Comparison of ENCODE assay signal across 2 fruit fly cellular contexts in genomic region chr3L:9377198-9378035, dm6.
A peak's percentile ranks its signal among the peaks of the same experiment; 100 is the strongest.
TF ChIP-seq lines count a peak whose summit lies in the region.

Gene Hsp26 (minus strand): TSS chr3L:9377427.

TF ChIP-seq in whole organism, embryonic, 481 proteins besides CTCF, POLR2A, EP300 and RAD21 (continued from another document and continues in another):
- TF ChIP-seq CG2116 (GFP tag; optimal IDR thresholded peaks at IDR 0.05; lab: Kevin White, UChicago) = peak; percentile 54
- peak; percentile 83 for TF ChIP-seq bab2 (GFP tag; optimal IDR thresholded peaks at IDR 0.05; lab: Kevin White, UChicago)
- no peak for TF ChIP-seq ftz-f1 (GFP tag; optimal IDR thresholded peaks at IDR 0.05; lab: Kevin White, UChicago)
- TF ChIP-seq CG9932 (GFP tag; IDR thresholded peaks at IDR 0.05; lab: Robert Waterston, UW) = peak; percentile 61
- TF ChIP-seq chif (GFP tag; optimal IDR thresholded peaks at IDR 0.05; lab: Kevin White, UChicago) = peak; percentile 81 to 82
- peak; percentile 54 for TF ChIP-seq CG15514 (GFP tag; optimal IDR thresholded peaks at IDR 0.05; lab: Kevin White, UChicago)
- no peak for TF ChIP-seq usp (GFP tag; optimal IDR thresholded peaks at IDR 0.05; lab: Kevin White, UChicago)
- no peak for TF ChIP-seq hth (optimal IDR thresholded peaks at IDR 0.05; lab: Kevin White, UChicago)
- peak; percentile 34 for TF ChIP-seq CG8359 (GFP tag; optimal IDR thresholded peaks at IDR 0.05; lab: Kevin White, UChicago; ENCODE audit: borderline replicate concordance)
- peak; percentile 89 for TF ChIP-seq HLH3B (GFP tag; IDR thresholded peaks at IDR 0.05; lab: Robert Waterston, UW)
- peak; percentile 77 for TF ChIP-seq CG13296 (GFP tag; optimal IDR thresholded peaks at IDR 0.05; lab: Kevin White, UChicago)
- TF ChIP-seq croc (GFP tag; conservative IDR thresholded peaks at IDR 0.05; lab: Robert Waterston, UW) = peak; percentile 55; the same call in 2 of the 3 replicates
- peak; percentile 84 for TF ChIP-seq CG17568 (GFP tag; optimal IDR thresholded peaks at IDR 0.05; lab: Kevin White, UChicago)
- no peak for TF ChIP-seq gfzf (GFP tag; optimal IDR thresholded peaks at IDR 0.05; lab: Kevin White, UChicago)
- no peak for TF ChIP-seq hb (GFP tag; IDR thresholded peaks at IDR 0.05; lab: Robert Waterston, UW; ENCODE audit: partially characterized antibody)
- TF ChIP-seq CG31224 (GFP tag; IDR thresholded peaks at IDR 0.05; lab: Robert Waterston, UW) = peak; percentile 68
- peak; percentile 42 for TF ChIP-seq ERR (GFP tag; optimal IDR thresholded peaks at IDR 0.05; lab: Kevin White, UChicago)
- TF ChIP-seq CG6765 (GFP tag; optimal IDR thresholded peaks at IDR 0.05; lab: Kevin White, UChicago) = peak; percentile 74
- peak; percentile 87 for TF ChIP-seq CG13624 (GFP tag; optimal IDR thresholded peaks at IDR 0.05; lab: Kevin White, UChicago)
- peak; percentile 85 for TF ChIP-seq mam (GFP tag; optimal IDR thresholded peaks at IDR 0.05; lab: Kevin White, UChicago)
- peak; percentile 58 for TF ChIP-seq Dad (GFP tag; optimal IDR thresholded peaks at IDR 0.05; lab: Kevin White, UChicago)
- TF ChIP-seq CG15011 (GFP tag; optimal IDR thresholded peaks at IDR 0.05; lab: Kevin White, UChicago) = peak; percentile 11
- peak; percentile 87 for TF ChIP-seq CG8388 (GFP tag; optimal IDR thresholded peaks at IDR 0.05; lab: Kevin White, UChicago)
- no peak for TF ChIP-seq CG10565 (GFP tag; optimal IDR thresholded peaks at IDR 0.05; lab: Kevin White, UChicago)
- peak; percentile 85 for TF ChIP-seq CG17385 (GFP tag; optimal IDR thresholded peaks at IDR 0.05; lab: Kevin White, UChicago)
- no peak for TF ChIP-seq hbn (GFP tag; IDR thresholded peaks at IDR 0.05; lab: Robert Waterston, UW; ENCODE audit: partially characterized antibody)
- TF ChIP-seq gce (GFP tag; IDR thresholded peaks at IDR 0.05; lab: Robert Waterston, UW) = peak; percentile 83; the same call in 2 of the 3 replicates
- peak; percentile 90 for TF ChIP-seq lbe (GFP tag; optimal IDR thresholded peaks at IDR 0.05; lab: Kevin White, UChicago)
- TF ChIP-seq CG6175 (GFP tag; IDR thresholded peaks at IDR 0.05; lab: Robert Waterston, UW) = no peak
- TF ChIP-seq gcm (GFP tag; optimal IDR thresholded peaks at IDR 0.05; lab: Kevin White, UChicago) = peak; percentile 87
- TF ChIP-seq C15 (GFP tag; IDR thresholded peaks at IDR 0.05; lab: Robert Waterston, UW) = peak; percentile 54; the same call in 1 of the 3 replicates
- TF ChIP-seq Tbp (GFP tag; optimal IDR thresholded peaks at IDR 0.05; lab: Kevin White, UChicago) = no peak
- TF ChIP-seq CG1647 (GFP tag; optimal IDR thresholded peaks at IDR 0.05; lab: Kevin White, UChicago) = peak; percentile 58
- peak; percentile 3 for TF ChIP-seq MESR4 (GFP tag; optimal IDR thresholded peaks at IDR 0.05; lab: Kevin White, UChicago)
- peak; percentile 63 for TF ChIP-seq p53 (GFP tag; optimal IDR thresholded peaks at IDR 0.05; lab: Kevin White, UChicago)
- peak; percentile 63; the same call in 2 of the 3 replicates for TF ChIP-seq CG2889 (GFP tag; IDR thresholded peaks at IDR 0.05; lab: Robert Waterston, UW)
- TF ChIP-seq Bteb2 (GFP tag; optimal IDR thresholded peaks at IDR 0.05; lab: Kevin White, UChicago) = peak; percentile 83
- no peak for TF ChIP-seq pros (GFP tag; optimal IDR thresholded peaks at IDR 0.05; lab: Kevin White, UChicago)
- TF ChIP-seq peb (GFP tag; IDR thresholded peaks at IDR 0.05; lab: Robert Waterston, UW) = peak; percentile 72
- TF ChIP-seq CG18599 (GFP tag; optimal IDR thresholded peaks at IDR 0.05; lab: Kevin White, UChicago) = peak; percentile 84
- peak; percentile 86 for TF ChIP-seq E2f1 (GFP tag; IDR thresholded peaks at IDR 0.05; lab: Robert Waterston, UW)
- peak; percentile 69 for TF ChIP-seq ind (GFP tag; optimal IDR thresholded peaks at IDR 0.05; lab: Kevin White, UChicago)
- peak; percentile 83 for TF ChIP-seq pho (GFP tag; optimal IDR thresholded peaks at IDR 0.05; lab: Kevin White, UChicago)
- peak; percentile 81 for TF ChIP-seq kay (GFP tag; optimal IDR thresholded peaks at IDR 0.05; lab: Kevin White, UChicago)
- TF ChIP-seq CG10366 (GFP tag; IDR thresholded peaks at IDR 0.05; lab: Robert Waterston, UW) = peak; percentile 87
- TF ChIP-seq CG12659 (GFP tag; optimal IDR thresholded peaks at IDR 0.05; lab: Kevin White, UChicago) = peak; percentile 86
- TF ChIP-seq ham (GFP tag; IDR thresholded peaks at IDR 0.05; lab: Robert Waterston, UW) = no peak
- no peak for TF ChIP-seq HmgD (GFP tag; optimal IDR thresholded peaks at IDR 0.05; lab: Kevin White, UChicago)
- peak; percentile 37; the same call in 1 of the 3 replicates for TF ChIP-seq CG34224 (GFP tag; IDR thresholded peaks at IDR 0.05; lab: Robert Waterston, UW; ENCODE audit: partially characterized antibody)
- TF ChIP-seq fd3F (GFP tag; optimal IDR thresholded peaks at IDR 0.05; lab: Kevin White, UChicago) = peak; percentile 67
- TF ChIP-seq Bgb (GFP tag; IDR thresholded peaks at IDR 0.05; lab: Robert Waterston, UW; ENCODE audit: partially characterized antibody) = no peak; the same call in 1 of the 2 replicates
- TF ChIP-seq CG33557 (GFP tag; optimal IDR thresholded peaks at IDR 0.05; lab: Kevin White, UChicago) = peak; percentile 21
- no peak for TF ChIP-seq Dfd (GFP tag; optimal IDR thresholded peaks at IDR 0.05; lab: Kevin White, UChicago)
- TF ChIP-seq Sry-β (GFP tag; optimal IDR thresholded peaks at IDR 0.05; lab: Kevin White, UChicago) = no peak
- no peak for TF ChIP-seq CG14860 (GFP tag; IDR thresholded peaks at IDR 0.05; lab: Robert Waterston, UW; ENCODE audit: partially characterized antibody)
- TF ChIP-seq Mes4 (GFP tag; optimal IDR thresholded peaks at IDR 0.05; lab: Kevin White, UChicago) = peak; percentile 88
- peak; percentile 64 for TF ChIP-seq psq (GFP tag; optimal IDR thresholded peaks at IDR 0.05; lab: Kevin White, UChicago)
- TF ChIP-seq rib (GFP tag; IDR thresholded peaks at IDR 0.05; lab: Robert Waterston, UW) = peak; percentile 75
- TF ChIP-seq CG13123 (GFP tag; optimal IDR thresholded peaks at IDR 0.05; lab: Kevin White, UChicago) = peak; percentile 64
- peak; percentile 22; the same call in 1 of the 2 replicates for TF ChIP-seq CG8765 (GFP tag; IDR thresholded peaks at IDR 0.05; lab: Robert Waterston, UW)
- TF ChIP-seq ab (GFP tag; optimal IDR thresholded peaks at IDR 0.05; lab: Kevin White, UChicago) = no peak
- TF ChIP-seq CG8944 (GFP tag; optimal IDR thresholded peaks at IDR 0.05; lab: Kevin White, UChicago) = peak; percentile 82
- TF ChIP-seq MTF-1 (GFP tag; optimal IDR thresholded peaks at IDR 0.05; lab: Kevin White, UChicago; ENCODE audit: borderline replicate concordance) = peak; percentile 52
- TF ChIP-seq Hr39 (optimal IDR thresholded peaks at IDR 0.05; lab: Kevin White, UChicago) = no peak

TF ChIP-seq in whole organism, prepupa, 60 proteins besides CTCF, POLR2A, EP300 and RAD21 (continued from another document):
- TF ChIP-seq CG7368 (GFP tag; optimal IDR thresholded peaks at IDR 0.05; lab: Kevin White, UChicago) (peak; percentile 84), Sox102F (GFP tag; optimal IDR thresholded peaks at IDR 0.05; lab: Kevin White, UChicago) (peak; percentile 94), Eip93F (GFP tag; optimal IDR thresholded peaks at IDR 0.05; lab: Kevin White, UChicago) (peak; percentile 70), Blimp-1 (GFP tag; optimal IDR thresholded peaks at IDR 0.05; lab: Kevin White, UChicago) (peak; percentile 51), eg (GFP tag; IDR thresholded peaks at IDR 0.05; lab: Robert Waterston, UW) (peak; percentile 95), dac (GFP tag; optimal IDR thresholded peaks at IDR 0.05; lab: Kevin White, UChicago) (peak; percentile 55), CG9139 (GFP tag; optimal IDR thresholded peaks at IDR 0.05; lab: Kevin White, UChicago) (peak; percentile 57), Gug (GFP tag; IDR thresholded peaks at IDR 0.05; lab: Robert Waterston, UW) (peak; percentile 85)
